Fruit fly (Drosophila melanogaster): ENCODE results near the gene Eno.

dm6 chr2L:1715699-1716333, 13.6 kb downstream of the Eno start, which contains the start of gene frtz:
- no peak for TF ChIP-seq psq (optimal IDR thresholded peaks at IDR 0.05)
- no peak for TF ChIP-seq Sin3A (optimal IDR thresholded peaks at IDR 0.05)
